Worm (Caenorhabditis elegans): ENCODE results near the gene Y97E10AR.3.

DNA sequence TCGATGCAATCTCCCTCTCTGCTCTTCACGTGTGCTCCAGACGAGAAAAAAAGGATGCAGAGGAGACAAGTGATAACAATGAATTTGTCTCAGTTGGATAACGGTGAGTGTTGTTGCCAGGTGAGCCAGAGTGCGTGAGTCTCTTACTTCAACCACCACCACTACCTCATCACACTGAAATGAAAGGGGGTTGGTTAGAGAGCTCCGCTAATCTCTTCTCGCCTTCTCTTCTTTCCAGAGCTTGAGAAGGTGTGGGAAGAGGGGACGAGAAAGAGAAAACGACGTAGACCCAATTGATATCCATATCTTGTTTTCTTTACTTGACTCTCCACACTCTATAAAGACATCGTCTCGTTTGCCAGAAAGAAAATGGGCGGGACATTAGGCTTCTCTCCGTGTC lies 35.9 kb downstream of the Y97E10AR.3 start:
- no peak for TF ChIP-seq unc-62 (GFP tag; optimal IDR thresholded peaks at IDR 0.05)
- TF ChIP-seq alr-1 (tag; optimal IDR thresholded peaks at IDR 0.05; ENCODE audit: borderline replicate concordance), result no peak
- TF ChIP-seq lin-15B (tag; optimal IDR thresholded peaks at IDR 0.05), result no peak
- TF ChIP-seq unc-86 (tag; optimal IDR thresholded peaks at IDR 0.05), result no peak
- no peak for TF ChIP-seq fos-1 (tag; optimal IDR thresholded peaks at IDR 0.05)
- TF ChIP-seq sup-37 (GFP tag; optimal IDR thresholded peaks at IDR 0.05), result no peak
- TF ChIP-seq aly-2 (tag; optimal IDR thresholded peaks at IDR 0.05), result no peak
- TF ChIP-seq pqm-1 (tag; optimal IDR thresholded peaks at IDR 0.05), result no peak
- no peak for TF ChIP-seq nhr-76 (tag; optimal IDR thresholded peaks at IDR 0.05)
- TF ChIP-seq ama-1 (optimal IDR thresholded peaks at IDR 0.05), result no peak
- TF ChIP-seq fkh-8 (tag; optimal IDR thresholded peaks at IDR 0.05), result peak; percentile 69
- no peak for TF ChIP-seq C16A3.4 (tag; optimal IDR thresholded peaks at IDR 0.05)
